Fruit fly (Drosophila melanogaster) S2 (cell line): ENCODE measurements around the gene JIL-1.

Experiments
- CG8478 ChIP-seq: fragments of >200 bp; optimal IDR thresholded peaks from 2 replicates; lab custom pipeline; 2018
- CTCF ChIP-seq, 2 experiments: fragments of >200 bp; optimal IDR thresholded peaks; 2 replicates each; lab custom pipeline; 2018

DNA sequence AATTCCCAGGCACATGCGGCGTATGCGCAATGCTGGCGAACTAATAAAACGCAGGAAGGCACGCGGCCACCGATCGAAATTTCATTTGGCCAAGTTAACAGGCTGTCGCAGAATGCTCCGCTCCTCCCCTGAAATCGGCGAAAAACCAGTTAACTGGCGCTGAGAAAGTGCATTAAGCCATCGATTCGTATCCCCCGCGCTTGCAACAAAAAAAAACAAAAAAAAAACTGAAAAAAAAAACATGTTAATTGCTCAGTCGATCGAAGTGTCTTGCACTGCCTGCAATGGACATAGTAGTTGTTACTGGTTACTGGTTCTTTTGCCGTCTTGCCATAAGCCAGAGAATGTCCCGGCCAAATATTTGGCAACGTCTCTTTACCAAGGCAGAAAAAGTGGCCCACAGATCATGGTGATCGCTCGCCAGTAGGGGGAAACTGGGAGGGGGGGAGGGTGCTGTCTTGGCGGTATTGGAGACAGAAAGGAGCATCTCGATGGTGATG, 40.2 kb downstream of the JIL-1 start:
- no peak for TF ChIP-seq CTCF (optimal IDR thresholded peaks at IDR 0.05; lab: Kevin White, UChicago)
- no peak for TF ChIP-seq CG8478
